Worm (Caenorhabditis elegans): ENCODE results near the gene cyp-33C3.

DNA sequence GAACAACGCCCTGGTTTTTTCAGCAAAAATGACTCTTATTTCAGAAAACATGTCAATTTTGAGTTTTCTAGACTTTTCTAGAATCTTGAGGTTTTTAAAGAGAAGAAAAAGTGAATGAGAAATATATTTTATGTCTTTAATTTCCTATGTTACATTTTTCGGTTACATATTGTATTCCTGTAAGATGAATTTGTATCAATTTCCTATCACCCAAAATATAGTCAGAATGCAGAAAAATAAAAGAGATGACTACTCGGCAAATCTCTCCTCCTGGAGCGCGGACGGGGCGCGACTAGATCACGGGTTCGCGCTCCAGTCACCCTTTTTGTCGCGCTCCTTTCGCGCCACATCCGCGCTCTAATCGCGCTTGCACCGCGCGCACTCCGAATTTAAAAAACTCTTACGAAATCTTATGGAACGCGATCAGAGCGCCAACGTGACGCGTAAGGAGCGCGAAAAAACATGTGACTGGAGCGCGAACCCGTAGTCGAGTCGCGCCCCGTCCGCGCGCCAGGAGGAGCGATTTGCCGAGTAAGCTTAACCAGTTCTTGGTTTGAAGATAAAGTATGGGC, 12.1 kb downstream of the cyp-33C3 start, which contains the start of gene str-253:
- no peak for TF ChIP-seq F13C5.2 (tag; optimal IDR thresholded peaks at IDR 0.05)
- TF ChIP-seq ceh-36 (tag; optimal IDR thresholded peaks at IDR 0.05), result no peak
- TF ChIP-seq ceh-13 (GFP tag; optimal IDR thresholded peaks at IDR 0.05), result no peak
- TF ChIP-seq scrt-1 (GFP tag; IDR thresholded peaks at IDR 0.05), result no peak
- TF ChIP-seq ama-1 (optimal IDR thresholded peaks at IDR 0.05), result no peak
- no peak for TF ChIP-seq tbx-37 (GFP tag; conservative IDR thresholded peaks at IDR 0.05)
- no peak for TF ChIP-seq tbx-11 (GFP tag; IDR thresholded peaks at IDR 0.05)
- no peak for TF ChIP-seq hmbx-1 (tag; optimal IDR thresholded peaks at IDR 0.05)
- TF ChIP-seq aly-1 (tag; optimal IDR thresholded peaks at IDR 0.05), result no peak
- TF ChIP-seq sea-1 (GFP tag; conservative IDR thresholded peaks at IDR 0.05), result no peak
- TF ChIP-seq B0310.2 (tag; optimal IDR thresholded peaks at IDR 0.05), result no peak
- TF ChIP-seq hmg-4 (GFP tag; optimal IDR thresholded peaks at IDR 0.05), result no peak
- TF ChIP-seq hnd-1 (tag; optimal IDR thresholded peaks at IDR 0.05), result no peak
